Worm (Caenorhabditis elegans) whole organism, L4 larva: ENCODE results near the gene pals-20.
A peak's percentile ranks its signal among the peaks of the same experiment; 100 is the strongest.

ENCODE experiments used
- F49E8.2 ChIP-seq: sonication (generic microtip); optimal IDR thresholded peaks from 2 replicates; lab custom pipeline; 2016; ENCODE audit warnings: missing compliant biosample characterization, mild to moderate bottlenecking, missing genetic modification characterization, borderline replicate concordance
- R02D3.7 ChIP-seq: fragments of 150-350 bp; sonication (generic microtip); optimal IDR thresholded peaks from 3 replicates; lab custom pipeline; 2014; ENCODE audit warnings: missing biosample characterization, missing genetic modification characterization
- T20F7.1 ChIP-seq: fragments of 200-800 bp; sonication (Bioruptor generic); optimal IDR thresholded peaks from 2 replicates; lab custom pipeline; 2018; ENCODE audit warnings: mild to moderate bottlenecking, missing genetic modification characterization, missing compliant biosample characterization
- Y105C5A.15 ChIP-seq: fragments of 200-800 bp; sonication (Bioruptor generic); IDR thresholded peaks from 2 replicates; pipeline ENCODE4 v1.3.6; 2022; ENCODE audit warnings: missing genetic modification characterization, missing compliant biosample characterization
- Y5F2A.4 ChIP-seq: fragments of 200-800 bp; sonication (Bioruptor generic); optimal IDR thresholded peaks from 2 replicates; lab custom pipeline; 2018; ENCODE audit warnings: mild to moderate bottlenecking, missing genetic modification characterization, missing compliant biosample characterization
- Y75B8A.6 ChIP-seq: fragments of 200-800 bp; sonication (Bioruptor generic); IDR thresholded peaks from 2 replicates; pipeline ENCODE4 v1.3.6; 2022; ENCODE audit warnings: missing genetic modification reagents, missing genetic modification characterization, missing compliant biosample characterization
- ZK337.2 ChIP-seq: fragments of 200-800 bp; sonication (Bioruptor generic); IDR thresholded peaks from 2 replicates; pipeline ENCODE4 v1.3.6; 2022; ENCODE audit warnings: missing genetic modification reagents, missing genetic modification characterization, missing compliant biosample characterization
- arid-1 ChIP-seq: fragments of 200-800 bp; sonication (Bioruptor generic); conservative IDR thresholded peaks from 2 replicates; pipeline ENCODE4 v1.3.6; 2022; ENCODE audit warnings: missing genetic modification reagents, missing genetic modification characterization, missing compliant biosample characterization
- attf-4 ChIP-seq: sonication (generic microtip); optimal IDR thresholded peaks from 3 replicates; lab custom pipeline; 2017; ENCODE audit warnings: missing biosample characterization, missing genetic modification characterization
- ceh-28 ChIP-seq: fragments of 150-350 bp; optimal IDR thresholded peaks from 2 replicates; lab custom pipeline; 2014; ENCODE audit warnings: missing biosample characterization, missing genetic modification reagents, missing genetic modification characterization
- ceh-32 ChIP-seq: sonication (generic microtip); optimal IDR thresholded peaks from 2 replicates; lab custom pipeline; 2016; ENCODE audit warnings: mild to moderate bottlenecking, missing genetic modification characterization, missing compliant biosample characterization; ENCODE audit not compliant: poor library complexity
- ceh-62 ChIP-seq: sonication (generic microtip); optimal IDR thresholded peaks from 2 replicates; lab custom pipeline; 2017; ENCODE audit warnings: missing biosample characterization, missing genetic modification characterization
- ces-1 ChIP-seq: fragments of 150-350 bp; sonication (generic microtip); optimal IDR thresholded peaks from 4 replicates; lab custom pipeline; 2014; ENCODE audit warnings: missing biosample characterization, missing genetic modification reagents, missing genetic modification characterization
- daf-16 ChIP-seq, 3 experiments: sonication (generic microtip); optimal IDR thresholded peaks; 2 replicates each; lab custom pipeline; 2016 to 2017; ENCODE audit warnings: missing genetic modification characterization in 3 of 3, missing genetic modification reagents in 3 of 3, mild to moderate bottlenecking in 2 of 3, missing compliant biosample characterization in 2 of 3, missing biosample characterization in 1 of 3, moderate library complexity in 1 of 3
- daf-19 ChIP-seq: fragments of 200-800 bp; sonication (Bioruptor generic); conservative IDR thresholded peaks from 2 replicates; pipeline ENCODE4 v1.3.6; 2022; ENCODE audit warnings: missing genetic modification characterization, missing compliant biosample characterization
- dmd-8 ChIP-seq: fragments of 200-800 bp; sonication (Bioruptor generic); IDR thresholded peaks from 2 replicates; pipeline ENCODE4 v1.3.6; 2022; ENCODE audit warnings: missing genetic modification characterization, missing compliant biosample characterization
- dpl-1 ChIP-seq: fragments of 150-350 bp; optimal IDR thresholded peaks from 2 replicates; lab custom pipeline; 2014; ENCODE audit warnings: missing biosample characterization, missing genetic modification reagents, missing genetic modification characterization
- duxl-1 ChIP-seq: sonication (generic microtip); optimal IDR thresholded peaks from 2 replicates; lab custom pipeline; 2016; ENCODE audit warnings: mild to moderate bottlenecking, missing genetic modification characterization, moderate library complexity, missing compliant biosample characterization; ENCODE audit not compliant: poor library complexity
- dve-1 ChIP-seq: sonication (generic microtip); optimal IDR thresholded peaks from 2 replicates; lab custom pipeline; 2017; ENCODE audit warnings: antibody characterized with exemption, mild to moderate bottlenecking, missing genetic modification characterization, missing compliant biosample characterization; ENCODE audit not compliant: insufficient read depth
- egl-43 ChIP-seq: fragments of 200-800 bp; sonication (Bioruptor generic); IDR thresholded peaks from 2 replicates; pipeline ENCODE4 v1.3.6; 2022; ENCODE audit warnings: missing genetic modification reagents, missing genetic modification characterization, missing compliant biosample characterization
- fkh-10 ChIP-seq: fragments of 150-350 bp; optimal IDR thresholded peaks from 2 replicates; lab custom pipeline; 2014; ENCODE audit warnings: missing biosample characterization, missing genetic modification reagents, missing genetic modification characterization
- fos-1 ChIP-seq: fragments of 150-350 bp; optimal IDR thresholded peaks from 2 replicates; lab custom pipeline; 2014; ENCODE audit warnings: missing biosample characterization, missing genetic modification characterization
- gei-8 ChIP-seq: fragments of 200-800 bp; sonication (Bioruptor generic); optimal IDR thresholded peaks from 2 replicates; lab custom pipeline; 2018; ENCODE audit warnings: mild to moderate bottlenecking, missing genetic modification characterization, missing compliant biosample characterization
- hif-1 ChIP-seq, 2 experiments: sonication (generic microtip); optimal IDR thresholded peaks; 2 replicates each; lab custom pipeline; 2016 to 2017; ENCODE audit warnings: missing compliant biosample characterization in 2 of 2, missing genetic modification characterization in 2 of 2, missing genetic modification reagents in 2 of 2, missing genotype in 2 of 2, mild to moderate bottlenecking in 1 of 2
- lim-7 ChIP-seq: fragments of 200-800 bp; sonication (Bioruptor generic); IDR thresholded peaks from 2 replicates; pipeline ENCODE4 v1.3.6; 2022; ENCODE audit warnings: missing genetic modification characterization, missing compliant biosample characterization
- lin-1 ChIP-seq: fragments of 200-800 bp; sonication (Bioruptor generic); IDR thresholded peaks from 2 replicates; pipeline ENCODE4 v1.3.6; 2022; ENCODE audit warnings: missing genetic modification reagents, missing genetic modification characterization, missing compliant biosample characterization
- lin-13 ChIP-seq: fragments of 150-350 bp; optimal IDR thresholded peaks from 2 replicates; lab custom pipeline; 2014; ENCODE audit warnings: missing biosample characterization, missing genetic modification reagents, missing genetic modification characterization
- lin-15B ChIP-seq: fragments of 150-350 bp; sonication (generic microtip); optimal IDR thresholded peaks from 3 replicates; lab custom pipeline; 2014; ENCODE audit warnings: missing biosample characterization, missing genetic modification characterization
- lin-39 ChIP-seq: fragments of 150-350 bp; optimal IDR thresholded peaks from 2 replicates; lab custom pipeline; 2014; ENCODE audit warnings: missing biosample characterization, missing genetic modification reagents, missing genetic modification characterization
- lir-3 ChIP-seq: sonication (generic microtip); optimal IDR thresholded peaks from 2 replicates; lab custom pipeline; 2016; ENCODE audit warnings: mild to moderate bottlenecking, missing genetic modification characterization, missing compliant biosample characterization
- lsy-2 ChIP-seq, 2 experiments: fragments of 150-350 bp in 1 of 2; sonication (generic microtip) in 1 of 2; optimal IDR thresholded peaks; 2 replicates each; lab custom pipeline; 2014 to 2017; ENCODE audit warnings: missing biosample characterization in 2 of 2, missing genetic modification characterization in 2 of 2
- madf-9 ChIP-seq: fragments of 200-800 bp; sonication (Bioruptor generic); conservative IDR thresholded peaks from 2 replicates; pipeline ENCODE4 v1.3.6; 2022; ENCODE audit warnings: missing genetic modification reagents, missing genetic modification characterization, missing compliant biosample characterization
- mdl-1 ChIP-seq, 2 experiments: fragments of 150-350 bp in 1 of 2; sonication (generic microtip) in 1 of 2; optimal IDR thresholded peaks; 2 replicates each; lab custom pipeline; 2014 to 2017; ENCODE audit warnings: missing biosample characterization in 2 of 2, missing genetic modification characterization in 2 of 2
- mdt-29 ChIP-seq: fragments of 200-800 bp; sonication (Bioruptor generic); IDR thresholded peaks from 2 replicates; pipeline ENCODE4 v1.3.6; 2022; ENCODE audit warnings: missing genetic modification reagents, missing genetic modification characterization, missing compliant biosample characterization
- nhr-102 ChIP-seq: sonication (generic microtip); optimal IDR thresholded peaks from 2 replicates; lab custom pipeline; 2016; ENCODE audit warnings: mild to moderate bottlenecking, missing genetic modification characterization, moderate library complexity, missing compliant biosample characterization
- nhr-111 ChIP-seq: fragments of 200-800 bp; sonication (Bioruptor generic); optimal IDR thresholded peaks from 2 replicates; lab custom pipeline; 2018; ENCODE audit warnings: mild to moderate bottlenecking, missing genetic modification characterization, missing compliant biosample characterization
- nhr-25 ChIP-seq: sonication (generic microtip); optimal IDR thresholded peaks from 2 replicates; lab custom pipeline; 2017; ENCODE audit warnings: missing genetic modification characterization, mild to moderate bottlenecking, missing compliant biosample characterization, antibody characterized with exemption, moderate library complexity, borderline replicate concordance; ENCODE audit not compliant: insufficient read depth
- nhr-41 ChIP-seq: fragments of 200-800 bp; sonication (Bioruptor generic); IDR thresholded peaks from 2 replicates; pipeline ENCODE4 v1.3.6; 2022; ENCODE audit warnings: missing genetic modification reagents, missing genetic modification characterization, missing compliant biosample characterization
- nhr-42 ChIP-seq: fragments of 200-800 bp; sonication (Bioruptor generic); IDR thresholded peaks from 2 replicates; pipeline ENCODE4 v1.3.6; 2022; ENCODE audit warnings: missing genetic modification characterization, missing compliant biosample characterization
- nhr-6 ChIP-seq: fragments of 150-350 bp; optimal IDR thresholded peaks from 2 replicates; lab custom pipeline; 2014; ENCODE audit warnings: missing biosample characterization, missing genetic modification characterization
- nhr-77 ChIP-seq: fragments of 150-350 bp; optimal IDR thresholded peaks from 2 replicates; lab custom pipeline; 2014; ENCODE audit warnings: missing biosample characterization, missing genetic modification characterization
- pha-4 ChIP-seq, 2 experiments: fragments of 150-350 bp in 1 of 2; fragments of 200-800 bp in 1 of 2; sonication (Bioruptor generic) in 1 of 2; IDR thresholded peaks in 1 of 2; optimal IDR thresholded peaks in 1 of 2; 2 replicates each; pipeline versions ENCODE4 v1.3.6 to Lab custom; 2014 to 2022; ENCODE audit warnings: missing genetic modification characterization in 2 of 2, missing genetic modification reagents in 2 of 2, missing biosample characterization in 1 of 2, missing compliant biosample characterization in 1 of 2
- php-3 ChIP-seq: fragments of 200-800 bp; sonication (Bioruptor generic); IDR thresholded peaks from 2 replicates; pipeline ENCODE4 v1.3.6; 2022; ENCODE audit warnings: missing genetic modification reagents, missing genetic modification characterization, missing compliant biosample characterization
- rbr-2 ChIP-seq: sonication (generic microtip); optimal IDR thresholded peaks from 2 replicates; lab custom pipeline; 2016; ENCODE audit warnings: missing genotype, missing genetic modification characterization, missing compliant biosample characterization
- spr-1 ChIP-seq: sonication (generic microtip); optimal IDR thresholded peaks from 2 replicates; lab custom pipeline; 2016; ENCODE audit warnings: mild to moderate bottlenecking, missing genetic modification characterization, missing compliant biosample characterization
- unc-130 ChIP-seq: sonication (generic microtip); optimal IDR thresholded peaks from 2 replicates; lab custom pipeline; 2016; ENCODE audit warnings: missing genetic modification reagents, missing genetic modification characterization, missing compliant biosample characterization
- zfp-3 ChIP-seq: fragments of 200-800 bp; sonication (Bioruptor generic); conservative IDR thresholded peaks from 2 replicates; pipeline ENCODE4 v1.3.6; 2022; ENCODE audit warnings: missing genetic modification reagents, missing genetic modification characterization, missing compliant biosample characterization
- zip-11 ChIP-seq: fragments of 200-800 bp; sonication (Bioruptor generic); IDR thresholded peaks from 2 replicates; pipeline ENCODE4 v1.3.6; 2022; ENCODE audit warnings: missing genetic modification characterization, missing compliant biosample characterization
- ztf-11 ChIP-seq: fragments of 150-350 bp; optimal IDR thresholded peaks from 2 replicates; lab custom pipeline; 2014; ENCODE audit warnings: missing biosample characterization, missing genetic modification characterization

Gene pals-20

DNA sequence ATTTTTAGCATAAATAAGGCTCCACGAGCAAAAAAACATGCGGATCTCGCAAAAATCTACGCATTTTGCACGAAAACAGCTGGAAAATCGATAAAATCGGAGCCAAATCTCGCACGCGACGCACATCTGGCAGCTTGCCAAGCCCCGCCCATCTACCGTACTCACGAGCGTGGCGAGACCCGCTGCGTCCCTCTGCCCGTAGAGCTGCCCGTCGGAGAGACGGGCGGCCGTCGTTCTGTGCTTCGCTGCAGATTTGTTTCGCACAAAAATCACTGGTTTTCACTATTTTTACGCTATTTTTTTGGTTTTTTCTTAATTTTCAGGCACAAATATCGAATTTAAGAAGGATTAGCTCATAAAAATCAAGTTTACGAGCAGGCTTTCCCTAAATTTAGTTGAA, 30.6 kb upstream of the pals-20 start (continued):
- TF ChIP-seq unc-130 (peak; percentile 58), attf-4 (tag; lab: Kevin White, UChicago) (no peak), T20F7.1 (peak; percentile 82), nhr-77 (tag; lab: Kevin White, UChicago) (peak; percentile 87), daf-16 (GFP tag; optimal IDR thresholded peaks at IDR 0.05; lab: Kevin White, UChicago) (peak; percentile 38 to 51), daf-16 (tag; optimal IDR thresholded peaks at IDR 0.05; lab: Kevin White, UChicago) (peak; percentile 48), Y105C5A.15 (GFP tag; lab: Robert Waterston, UW) (no peak), zfp-3 (GFP tag; lab: Robert Waterston, UW) (peak; percentile 84), daf-19 (no peak), Y5F2A.4 (no peak), dve-1 (tag; lab: Kevin White, UChicago) (peak; percentile 89), ceh-28 (peak; percentile 15), ztf-11 (tag; lab: Kevin White, UChicago) (no peak), lim-7 (GFP tag; lab: Robert Waterston, UW) (no peak), nhr-25 (tag; lab: Kevin White, UChicago) (peak; percentile 74), mdt-29 (peak; percentile 61), php-3 (GFP tag; lab: Robert Waterston, UW) (peak; percentile 16; the same call in 1 of the 2 replicates), egl-43 (GFP tag; lab: Robert Waterston, UW) (peak; percentile 63), F49E8.2 (tag; lab: Kevin White, UChicago) (peak; percentile 34), mdl-1 (tag; optimal IDR thresholded peaks at IDR 0.05; lab: Kevin White, UChicago) (peak; percentile 36 to 73), nhr-41 (GFP tag; lab: Robert Waterston, UW) (no peak), ZK337.2 (GFP tag; lab: Robert Waterston, UW) (no peak), pha-4 (GFP tag; IDR thresholded peaks at IDR 0.05; lab: Robert Waterston, UW) (peak; percentile 82), pha-4 (tag; optimal IDR thresholded peaks at IDR 0.05; lab: Kevin White, UChicago) (no peak), nhr-111 (GFP tag; lab: Kevin White, UChicago) (no peak), ceh-32 (tag; lab: Kevin White, UChicago) (no peak), arid-1 (peak; percentile 79), lsy-2 (tag; optimal IDR thresholded peaks at IDR 0.05; lab: Kevin White, UChicago) (peak; percentile 96 to 99), lin-15B (tag; lab: Kevin White, UChicago) (peak; percentile 12), ceh-62 (tag; lab: Kevin White, UChicago) (no peak), lin-1 (peak; percentile 20; the same call in 1 of the 2 replicates), zip-11 (GFP tag; lab: Robert Waterston, UW) (no peak), rbr-2 (peak; percentile 89), hif-1 (tag; optimal IDR thresholded peaks at IDR 0.05; lab: Kevin White, UChicago) (peak; percentile 10 to 79), ces-1 (GFP tag; lab: Kevin White, UChicago) (no peak), lir-3 (tag; lab: Kevin White, UChicago) (no peak), dpl-1 (GFP tag; lab: Kevin White, UChicago) (peak; percentile 77), fkh-10 (GFP tag; lab: Kevin White, UChicago) (peak; percentile 34), lin-39 (tag; lab: Kevin White, UChicago) (no peak), Y75B8A.6 (GFP tag; lab: Robert Waterston, UW) (no peak), lin-13 (GFP tag; lab: Kevin White, UChicago) (peak; percentile 78), dmd-8 (GFP tag; lab: Robert Waterston, UW) (no peak), nhr-102 (peak; percentile 80), nhr-6 (tag; lab: Kevin White, UChicago) (peak; percentile 84), madf-9 (GFP tag; lab: Robert Waterston, UW) (peak; percentile 74), R02D3.7 (no peak), nhr-42 (GFP tag; lab: Robert Waterston, UW) (peak; percentile 87), gei-8 (GFP tag; lab: Kevin White, UChicago) (no peak), spr-1 (peak; percentile 31), duxl-1 (tag; lab: Kevin White, UChicago) (peak; percentile 79), fos-1 (no peak)
